Worm (Caenorhabditis elegans) whole organism, mixed stage, embryonic: ENCODE results near the gene clec-75.

Source experiments
- elt-3 ChIP-seq: fragments of 150-350 bp; optimal IDR thresholded peaks from 2 replicates; lab custom pipeline; 2014; ENCODE audit warnings: missing biosample characterization, missing genetic modification characterization
- lin-13 ChIP-seq: fragments of 150-350 bp; optimal IDR thresholded peaks from 2 replicates; lab custom pipeline; 2014; ENCODE audit warnings: missing biosample characterization, missing genetic modification characterization
- nhr-76 ChIP-seq: sonication (generic microtip); optimal IDR thresholded peaks from 2 replicates; lab custom pipeline; 2017; ENCODE audit warnings: missing biosample characterization, missing genetic modification characterization
- pha-4 ChIP-seq: fragments of 150-350 bp; optimal IDR thresholded peaks from 2 replicates; lab custom pipeline; 2018; ENCODE audit warnings: missing biosample characterization, missing genetic modification reagents, missing genetic modification characterization
- sem-2 ChIP-seq: fragments of 200-800 bp; sonication (Bioruptor generic); optimal IDR thresholded peaks from 2 replicates; lab custom pipeline; 2018; ENCODE audit warnings: mild to moderate bottlenecking, missing genetic modification characterization, missing compliant biosample characterization
- snpc-4 ChIP-seq: fragments of 150-350 bp; optimal IDR thresholded peaks from 2 replicates; lab custom pipeline; 2014; ENCODE audit warnings: missing biosample characterization, missing genetic modification characterization
- unc-120 ChIP-seq: sonication (generic microtip); optimal IDR thresholded peaks from 2 replicates; lab custom pipeline; 2017; ENCODE audit warnings: missing genetic modification characterization, missing compliant biosample characterization; ENCODE audit not compliant: poor library complexity, severe bottlenecking

ce11 chrIV:3994318-3994717, 33.8 kb downstream of the clec-75 start, which contains the start of gene F47C12.13:
- TF ChIP-seq sem-2 (GFP tag; lab: Kevin White, UChicago) = no peak
- TF ChIP-seq pha-4 (tag; lab: Kevin White, UChicago) = no peak
- TF ChIP-seq snpc-4 (tag; lab: Kevin White, UChicago) = no peak
- TF ChIP-seq nhr-76 = no peak
- TF ChIP-seq unc-120 (tag; lab: Kevin White, UChicago) = no peak
- no peak for TF ChIP-seq lin-13 (tag; lab: Kevin White, UChicago)
- no peak for TF ChIP-seq elt-3 (tag; lab: Kevin White, UChicago)
